Worm (Caenorhabditis elegans) whole organism, L3 larva: Measurements from ENCODE around the gene lst-6.
A peak's percentile ranks its signal among the peaks of the same experiment; 100 is the strongest.

Experiments used
- R02D3.7 ChIP-seq: fragments of 150-350 bp; optimal IDR thresholded peaks from 2 replicates; lab custom pipeline; 2014; ENCODE audit warnings: missing biosample characterization, missing genetic modification characterization
- ZK546.5 ChIP-seq: sonication (generic microtip); optimal IDR thresholded peaks from 2 replicates; lab custom pipeline; 2017; ENCODE audit warnings: missing biosample characterization, missing genetic modification characterization
- aly-2 ChIP-seq: fragments of 150-350 bp; optimal IDR thresholded peaks from 2 replicates; lab custom pipeline; 2014; ENCODE audit warnings: missing biosample characterization, missing genetic modification characterization
- ama-1 ChIP-seq: fragments of 150-350 bp; optimal IDR thresholded peaks from 2 replicates; lab custom pipeline; 2018
- ceh-16 ChIP-seq: sonication (generic microtip); optimal IDR thresholded peaks from 2 replicates; lab custom pipeline; 2017; ENCODE audit warnings: missing biosample characterization, missing genetic modification characterization
- ceh-28 ChIP-seq: fragments of 150-350 bp; optimal IDR thresholded peaks from 2 replicates; lab custom pipeline; 2014; ENCODE audit warnings: missing biosample characterization, missing genetic modification reagents, missing genetic modification characterization
- ceh-82 ChIP-seq: fragments of 150-350 bp; optimal IDR thresholded peaks from 2 replicates; lab custom pipeline; 2014; ENCODE audit warnings: missing biosample characterization, missing genetic modification characterization
- daf-12 ChIP-seq: fragments of 150-350 bp; optimal IDR thresholded peaks from 2 replicates; lab custom pipeline; 2014; ENCODE audit warnings: missing biosample characterization, missing genetic modification reagents, missing genetic modification characterization
- egl-27 ChIP-seq: sonication (generic microtip); optimal IDR thresholded peaks from 4 replicates; lab custom pipeline; 2017; ENCODE audit warnings: missing biosample characterization, missing genetic modification reagents, missing genetic modification characterization
- egl-5 ChIP-seq: fragments of 150-350 bp; optimal IDR thresholded peaks from 2 replicates; lab custom pipeline; 2017; ENCODE audit warnings: missing biosample characterization, missing genetic modification reagents, missing genetic modification characterization, inconsistent platforms
- elt-1 ChIP-seq: fragments of 150-350 bp; optimal IDR thresholded peaks from 2 replicates; lab custom pipeline; 2014; ENCODE audit warnings: missing biosample characterization, missing genetic modification characterization
- elt-2 ChIP-seq: sonication (generic microtip); optimal IDR thresholded peaks from 2 replicates; lab custom pipeline; 2016; ENCODE audit warnings: missing genetic modification reagents, mild to moderate bottlenecking, missing genetic modification characterization, missing compliant biosample characterization
- elt-3 ChIP-seq, 3 experiments: fragments of 150-350 bp in 1 of 3; sonication (generic microtip) in 2 of 3; optimal IDR thresholded peaks; 2 replicates in 2 of 3; 4 replicates in 1 of 3; lab custom pipeline; 2014 to 2017; ENCODE audit warnings: missing biosample characterization in 3 of 3, missing genetic modification characterization in 3 of 3
- fos-1 ChIP-seq: fragments of 150-350 bp; optimal IDR thresholded peaks from 2 replicates; lab custom pipeline; 2014; ENCODE audit warnings: missing biosample characterization, missing genetic modification characterization
- hmg-11 ChIP-seq: sonication (generic microtip); optimal IDR thresholded peaks from 2 replicates; lab custom pipeline; 2016; ENCODE audit warnings: missing genetic modification characterization, missing compliant biosample characterization
- jun-1 ChIP-seq: fragments of 150-350 bp; optimal IDR thresholded peaks from 2 replicates; lab custom pipeline; 2014; ENCODE audit warnings: missing biosample characterization, missing genetic modification reagents, missing genetic modification characterization
- lin-15B ChIP-seq: fragments of 150-350 bp; optimal IDR thresholded peaks from 2 replicates; lab custom pipeline; 2014; ENCODE audit warnings: missing biosample characterization, missing genetic modification characterization
- lsy-12 ChIP-seq: sonication (generic microtip); optimal IDR thresholded peaks from 2 replicates; lab custom pipeline; 2016; ENCODE audit warnings: mild to moderate bottlenecking, missing genetic modification characterization, missing compliant biosample characterization
- mdl-1 ChIP-seq: fragments of 150-350 bp; optimal IDR thresholded peaks from 2 replicates; lab custom pipeline; 2014; ENCODE audit warnings: missing biosample characterization, missing genetic modification characterization
- nfya-1 ChIP-seq: sonication (generic microtip); optimal IDR thresholded peaks from 2 replicates; lab custom pipeline; 2017; ENCODE audit warnings: missing genetic modification characterization, mild to moderate bottlenecking, missing compliant biosample characterization, antibody characterized with exemption, moderate library complexity; ENCODE audit not compliant: insufficient read depth
- nhr-11 ChIP-seq: fragments of 150-350 bp; optimal IDR thresholded peaks from 2 replicates; lab custom pipeline; 2014; ENCODE audit warnings: missing biosample characterization, missing genetic modification characterization
- nhr-12 ChIP-seq: fragments of 150-350 bp; optimal IDR thresholded peaks from 2 replicates; lab custom pipeline; 2014; ENCODE audit warnings: missing biosample characterization, missing genetic modification characterization
- nhr-237 ChIP-seq: fragments of 150-350 bp; optimal IDR thresholded peaks from 2 replicates; lab custom pipeline; 2014; ENCODE audit warnings: missing biosample characterization, missing genetic modification characterization
- nhr-28 ChIP-seq: fragments of 150-350 bp; optimal IDR thresholded peaks from 2 replicates; lab custom pipeline; 2014; ENCODE audit warnings: missing biosample characterization, missing genetic modification characterization
- nhr-43 ChIP-seq: sonication (generic microtip); optimal IDR thresholded peaks from 2 replicates; lab custom pipeline; 2016; ENCODE audit warnings: mild to moderate bottlenecking, missing genetic modification characterization, missing compliant biosample characterization; ENCODE audit not compliant: poor library complexity, severe bottlenecking
- nhr-67 ChIP-seq: fragments of 150-350 bp; optimal IDR thresholded peaks from 2 replicates; lab custom pipeline; 2014; ENCODE audit warnings: missing biosample characterization, missing genetic modification characterization
- nhr-76 ChIP-seq: fragments of 150-350 bp; sonication (generic microtip); optimal IDR thresholded peaks from 5 replicates; lab custom pipeline; 2014; ENCODE audit warnings: missing biosample characterization, missing genetic modification characterization
- nhr-77 ChIP-seq: fragments of 150-350 bp; optimal IDR thresholded peaks from 2 replicates; lab custom pipeline; 2014; ENCODE audit warnings: missing biosample characterization, missing genetic modification characterization
- pha-4 ChIP-seq: fragments of 150-350 bp; optimal IDR thresholded peaks from 2 replicates; lab custom pipeline; 2014; ENCODE audit warnings: missing biosample characterization, missing genetic modification reagents, missing genetic modification characterization
- pqm-1 ChIP-seq: fragments of 150-350 bp; optimal IDR thresholded peaks from 2 replicates; lab custom pipeline; 2017; ENCODE audit warnings: missing biosample characterization, missing genetic modification characterization, inconsistent platforms
- sea-2 ChIP-seq: fragments of 150-350 bp; sonication (generic microtip); optimal IDR thresholded peaks from 4 replicates; lab custom pipeline; 2014; ENCODE audit warnings: missing biosample characterization, missing genetic modification reagents, missing genetic modification characterization
- skn-1 ChIP-seq: fragments of 150-350 bp; optimal IDR thresholded peaks from 2 replicates; lab custom pipeline; 2014; ENCODE audit warnings: missing biosample characterization, missing genetic modification characterization
- snpc-4 ChIP-seq: fragments of 150-350 bp; optimal IDR thresholded peaks from 2 replicates; lab custom pipeline; 2014; ENCODE audit warnings: missing biosample characterization, missing genetic modification characterization
- tbx-2 ChIP-seq: sonication (generic microtip); optimal IDR thresholded peaks from 2 replicates; lab custom pipeline; 2016; ENCODE audit warnings: mild to moderate bottlenecking, missing genetic modification characterization, missing compliant biosample characterization
- unc-39 ChIP-seq: sonication (generic microtip); optimal IDR thresholded peaks from 4 replicates; lab custom pipeline; 2017; ENCODE audit warnings: missing biosample characterization, missing genetic modification characterization
- unc-62 ChIP-seq: fragments of 150-350 bp; sonication (generic microtip); optimal IDR thresholded peaks from 4 replicates; lab custom pipeline; 2014; ENCODE audit warnings: missing biosample characterization, missing genetic modification reagents, missing genetic modification characterization
- zag-1 ChIP-seq: fragments of 150-350 bp; optimal IDR thresholded peaks from 2 replicates; lab custom pipeline; 2014; ENCODE audit warnings: missing biosample characterization, missing genetic modification characterization
- ztf-11 ChIP-seq: fragments of 150-350 bp; optimal IDR thresholded peaks from 2 replicates; lab custom pipeline; 2014; ENCODE audit warnings: missing biosample characterization, missing genetic modification characterization
- ztf-4 ChIP-seq: fragments of 150-350 bp; optimal IDR thresholded peaks from 2 replicates; lab custom pipeline; 2014; ENCODE audit warnings: missing biosample characterization, missing genetic modification characterization

The lst-6 gene

ce11 chrII:7061730-7062129, 39.4 kb upstream of the lst-6 start, which contains the start of gene acs-6:
Gene acs-6 (plus strand): TSS chrII:7062030.
- no peak for TF ChIP-seq egl-27 (tag; lab: Kevin White, UChicago)
- TF ChIP-seq egl-5 (tag; lab: Kevin White, UChicago), result no peak
- no peak for TF ChIP-seq unc-62 (GFP tag; lab: Kevin White, UChicago)
- no peak for TF ChIP-seq nhr-28
- TF ChIP-seq elt-3 (tag; optimal IDR thresholded peaks at IDR 0.05; lab: Kevin White, UChicago), result no peak
- no peak for TF ChIP-seq zag-1 (tag; lab: Kevin White, UChicago)
- no peak for TF ChIP-seq nhr-11 (tag; lab: Kevin White, UChicago)
- no peak for TF ChIP-seq R02D3.7 (tag; lab: Kevin White, UChicago)
- TF ChIP-seq sea-2 (GFP tag; lab: Kevin White, UChicago), result no peak
- TF ChIP-seq lin-15B, result no peak
- no peak for TF ChIP-seq ZK546.5 (tag; lab: Kevin White, UChicago)
- no peak for TF ChIP-seq nhr-77 (tag; lab: Kevin White, UChicago)
- TF ChIP-seq pha-4 (tag; lab: Kevin White, UChicago), result no peak
- TF ChIP-seq ztf-4, result no peak
- TF ChIP-seq nhr-12, result no peak
- no peak for TF ChIP-seq nhr-237 (tag; lab: Kevin White, UChicago)
- no peak for TF ChIP-seq jun-1 (tag; lab: Kevin White, UChicago)
- TF ChIP-seq mdl-1 (tag; lab: Kevin White, UChicago), result no peak
- TF ChIP-seq elt-2 (tag; lab: Kevin White, UChicago), result no peak
- TF ChIP-seq, all 47 proteins: peak for 0

- peak; percentile 88 for TF ChIP-seq skn-1 (tag; lab: Kevin White, UChicago)
- TF ChIP-seq pha-4 (tag; lab: Kevin White, UChicago), result no peak
- TF ChIP-seq ama-1, result no peak
Measured at ce11 chrII:7060791-7061190, 38.5 kb upstream of the lst-6 start.

ce11 chrII:7060202-7060601, 37.9 kb upstream of the lst-6 start:
- peak; percentile 10 for TF ChIP-seq mdl-1 (tag; lab: Kevin White, UChicago)
- peak; percentile 93 for TF ChIP-seq pqm-1
- TF ChIP-seq skn-1 (tag; lab: Kevin White, UChicago), result peak; percentile 82
- TF ChIP-seq tbx-2 (tag; lab: Kevin White, UChicago), result no peak
- no peak for TF ChIP-seq snpc-4 (tag; lab: Kevin White, UChicago)
- no peak for TF ChIP-seq zag-1 (tag; lab: Kevin White, UChicago)
- no peak for TF ChIP-seq lsy-12 (tag; lab: Kevin White, UChicago)
- TF ChIP-seq nfya-1 (tag; lab: Kevin White, UChicago), result peak; percentile 7
- no peak for TF ChIP-seq R02D3.7 (tag; lab: Kevin White, UChicago)
- no peak for TF ChIP-seq ceh-28 (tag; lab: Kevin White, UChicago)
- no peak for TF ChIP-seq ceh-82 (tag; lab: Kevin White, UChicago)
- no peak for TF ChIP-seq ceh-16
- TF ChIP-seq ztf-11 (tag; lab: Kevin White, UChicago), result no peak
- TF ChIP-seq unc-39 (tag; lab: Kevin White, UChicago), result no peak
- TF ChIP-seq fos-1 (tag; lab: Kevin White, UChicago), result no peak
- no peak for TF ChIP-seq ZK546.5 (tag; lab: Kevin White, UChicago)
- TF ChIP-seq egl-5 (tag; lab: Kevin White, UChicago), result no peak
- TF ChIP-seq aly-2 (tag; lab: Kevin White, UChicago), result no peak
- no peak for TF ChIP-seq daf-12 (tag; lab: Kevin White, UChicago)
- TF ChIP-seq pha-4 (tag; lab: Kevin White, UChicago), result peak; percentile 64
- no peak for TF ChIP-seq nhr-67 (tag; lab: Kevin White, UChicago)
- no peak for TF ChIP-seq nhr-76
- peak; percentile 23 for TF ChIP-seq jun-1 (tag; lab: Kevin White, UChicago)
- no peak for TF ChIP-seq nhr-237 (tag; lab: Kevin White, UChicago)
- TF ChIP-seq nhr-11 (tag; lab: Kevin White, UChicago), result peak; percentile 16
- no peak for TF ChIP-seq nhr-43
- TF ChIP-seq hmg-11 (tag; lab: Kevin White, UChicago), result no peak
- peak; percentile 96 for TF ChIP-seq elt-2 (tag; lab: Kevin White, UChicago)
- no peak for TF ChIP-seq elt-1 (tag; lab: Kevin White, UChicago)
- TF ChIP-seq lin-15B, result no peak
